Fruit fly (Drosophila melanogaster) whole organism, adult: ENCODE results near the gene CG17211.

Experiments
- CG11617 ChIP-seq: fragments of 200-800 bp; sonication (Bioruptor generic); optimal IDR thresholded peaks from 2 replicates; lab custom pipeline; 2017; ENCODE audit warnings: mild to moderate bottlenecking, missing biosample characterization, missing genetic modification reagents, missing genetic modification characterization
- CG5204 ChIP-seq: fragments of 200-800 bp; sonication (Bioruptor generic); optimal IDR thresholded peaks from 2 replicates; lab custom pipeline; 2016; ENCODE audit warnings: missing biosample characterization, missing genetic modification characterization
- CG7101 ChIP-seq: fragments of 200-800 bp; sonication (Bioruptor generic); optimal IDR thresholded peaks from 2 replicates; lab custom pipeline; 2018; ENCODE audit warnings: missing biosample characterization, mild to moderate bottlenecking, missing genetic modification characterization, moderate library complexity
- Clk ChIP-seq: fragments of 200-800 bp; sonication (Bioruptor generic); optimal IDR thresholded peaks from 2 replicates; lab custom pipeline; 2017; ENCODE audit warnings: missing biosample characterization, missing genetic modification characterization
- cnc ChIP-seq, 2 experiments: fragments of >200 bp; optimal IDR thresholded peaks; 2 replicates each; lab custom pipeline; 2017
- kay ChIP-seq: fragments of 200-800 bp; sonication (Bioruptor generic); peaks from one replicate; lab custom pipeline; 2016; ENCODE audit warnings: missing biosample characterization, missing genetic modification characterization, borderline replicate concordance
- ovo ChIP-seq: fragments of 200-800 bp; sonication (Bioruptor generic); optimal IDR thresholded peaks from 2 replicates; lab custom pipeline; 2016; ENCODE audit warnings: missing biosample characterization, missing genetic modification characterization
- toe ChIP-seq: fragments of 200-800 bp; sonication (Bioruptor generic); optimal IDR thresholded peaks from 2 replicates; lab custom pipeline; 2016; ENCODE audit warnings: missing biosample characterization, missing genetic modification characterization

dm6 chr2L:12091522-12091921 lies 22.6 kb upstream of the CG17211 start, which contains the start of gene Pex19:
- TF ChIP-seq kay (GFP tag; lab: Kevin White, UChicago) (no peak), CG11617 (GFP tag; lab: Kevin White, UChicago) (no peak), CG7101 (tag; lab: Kevin White, UChicago) (no peak), toe (GFP tag; lab: Kevin White, UChicago) (no peak), Clk (GFP tag; lab: Kevin White, UChicago) (no peak), CG5204 (GFP tag; lab: Kevin White, UChicago) (no peak), ovo (GFP tag; lab: Kevin White, UChicago) (no peak), cnc (optimal IDR thresholded peaks at IDR 0.05; lab: Kevin White, UChicago) (no peak)
